Fruit fly (Drosophila melanogaster) whole organism, pupa: Measurements from ENCODE around the gene BuGZ.

Experiments used
- CG10348 ChIP-seq: fragments of 200-800 bp; sonication (Bioruptor generic); IDR thresholded peaks from 2 replicates; pipeline ENCODE4 v1.3.6; 2022; ENCODE audit warnings: missing biosample characterization, missing genetic modification characterization
- rn ChIP-seq: fragments of 200-800 bp; sonication (Bioruptor generic); IDR thresholded peaks from 2 replicates; pipeline ENCODE4 v1.3.6; 2022; ENCODE audit warnings: missing biosample characterization, missing genetic modification characterization

DNA sequence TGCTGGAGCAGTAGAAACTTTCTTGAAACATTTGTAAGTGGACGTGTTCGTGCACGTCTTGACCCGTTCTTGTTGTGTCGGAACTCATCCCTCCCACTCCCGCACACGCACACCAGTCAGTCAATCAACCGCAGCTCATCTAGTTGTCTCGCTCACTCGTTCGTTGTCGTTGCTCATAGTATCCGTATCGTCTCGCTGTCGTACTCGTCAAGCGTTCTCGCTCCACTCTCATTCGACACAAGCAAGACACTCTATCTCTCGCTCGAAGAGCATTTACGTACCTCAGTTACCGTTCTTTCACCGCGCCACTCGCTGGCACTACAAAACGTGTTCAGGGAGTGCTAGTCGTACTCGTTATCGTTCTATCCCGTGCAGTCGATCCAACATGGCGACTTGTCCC, 44.3 kb downstream of the BuGZ start:
- TF ChIP-seq rn (GFP tag; lab: Robert Waterston, UW) = no peak
- TF ChIP-seq CG10348 (GFP tag; lab: Robert Waterston, UW) = no peak
